Fruit fly (Drosophila melanogaster) whole organism, embryonic: ENCODE data around the gene mRpS18B.
A peak's percentile ranks its signal among the peaks of the same experiment; 100 is the strongest.

Experiments used
- BtbVII ChIP-seq: fragments of 200-800 bp; sonication (Bioruptor generic); optimal IDR thresholded peaks from 3 replicates; lab custom pipeline; 2017; ENCODE audit warnings: missing biosample characterization, mild to moderate bottlenecking, missing genetic modification characterization
- CG11247 ChIP-seq: fragments of 200-800 bp; sonication (Bioruptor generic); IDR thresholded peaks from 2 replicates; pipeline ENCODE4 v1.3.6; 2022; ENCODE audit warnings: missing biosample characterization, missing genetic modification characterization
- CG13624 ChIP-seq: fragments of 200-800 bp; sonication (Bioruptor generic); optimal IDR thresholded peaks from 2 replicates; lab custom pipeline; 2016; ENCODE audit warnings: missing biosample characterization, missing genetic modification characterization
- CG13775 ChIP-seq: fragments of 200-800 bp; sonication (Bioruptor generic); optimal IDR thresholded peaks from 3 replicates; lab custom pipeline; 2017; ENCODE audit warnings: missing biosample characterization, mild to moderate bottlenecking, missing genetic modification characterization
- CG16863 ChIP-seq: fragments of 200-800 bp; sonication (Bioruptor generic); optimal IDR thresholded peaks from 3 replicates; lab custom pipeline; 2016; ENCODE audit warnings: missing biosample characterization, missing genetic modification characterization
- CG17186 ChIP-seq: fragments of 200-800 bp; sonication (Bioruptor generic); optimal IDR thresholded peaks from 3 replicates; lab custom pipeline; 2017; ENCODE audit warnings: missing biosample characterization, missing genetic modification reagents, missing genetic modification characterization
- CG2120 ChIP-seq: fragments of 200-800 bp; sonication (Bioruptor generic); optimal IDR thresholded peaks from 3 replicates; lab custom pipeline; 2016; ENCODE audit warnings: missing biosample characterization, missing genetic modification characterization
- CG30020 ChIP-seq: fragments of 200-800 bp; optimal IDR thresholded peaks from 2 replicates; lab custom pipeline; 2019; ENCODE audit warnings: missing biosample characterization, mild to moderate bottlenecking, missing genetic modification characterization, moderate library complexity
- CG34376 ChIP-seq: fragments of 200-800 bp; sonication (Bioruptor generic); optimal IDR thresholded peaks from 2 replicates; lab custom pipeline; 2018; ENCODE audit warnings: missing biosample characterization, mild to moderate bottlenecking, missing genetic modification characterization
- CG3838 ChIP-seq: fragments of 200-800 bp; sonication (Bioruptor generic); optimal IDR thresholded peaks from 3 replicates; lab custom pipeline; 2016; ENCODE audit warnings: missing biosample characterization, missing genetic modification characterization
- CG6254 ChIP-seq: fragments of 200-800 bp; sonication (Bioruptor generic); optimal IDR thresholded peaks from 3 replicates; lab custom pipeline; 2017; ENCODE audit warnings: mild to moderate bottlenecking, missing biosample characterization, missing genetic modification reagents, missing genetic modification characterization
- CG6791 ChIP-seq: fragments of 200-800 bp; sonication (Bioruptor generic); IDR thresholded peaks from 3 replicates; pipeline ENCODE4 v1.3.6; 2022; ENCODE audit warnings: missing biosample characterization, missing genetic modification characterization; ENCODE audit not compliant: partially characterized antibody
- CG7372 ChIP-seq: fragments of 200-800 bp; sonication (Bioruptor generic); IDR thresholded peaks from 2 replicates; pipeline ENCODE4 v1.3.6; 2022; ENCODE audit warnings: missing biosample characterization, missing genetic modification characterization
- CG7963 ChIP-seq: fragments of 200-800 bp; sonication (Bioruptor generic); IDR thresholded peaks from 3 replicates; pipeline ENCODE4 v1.3.6; 2022; ENCODE audit warnings: missing biosample characterization, missing genetic modification characterization; ENCODE audit not compliant: partially characterized antibody
- D19A ChIP-seq: fragments of 200-800 bp; optimal IDR thresholded peaks from 3 replicates; lab custom pipeline; 2019; ENCODE audit warnings: missing biosample characterization, mild to moderate bottlenecking, missing genetic modification characterization, moderate library complexity
- Ets65A ChIP-seq: fragments of 200-800 bp; sonication (Bioruptor generic); peaks from one replicate; lab custom pipeline; 2016; ENCODE audit warnings: missing biosample characterization, missing genetic modification characterization
- GATAe ChIP-seq: fragments of 200-800 bp; sonication (Bioruptor generic); conservative IDR thresholded peaks from 2 replicates; pipeline ENCODE4 v1.3.6; 2022; ENCODE audit warnings: missing biosample characterization, missing genetic modification characterization
- Hr3 ChIP-seq: fragments of 200-800 bp; sonication (Bioruptor generic); optimal IDR thresholded peaks from 3 replicates; lab custom pipeline; 2016; ENCODE audit warnings: missing biosample characterization, missing genetic modification characterization
- Hr78 ChIP-seq, 2 experiments: fragments of 200-800 bp in 1 of 2; fragments of >200 bp in 1 of 2; sonication (Bioruptor generic) in 1 of 2; optimal IDR thresholded peaks; 2 replicates each; lab custom pipeline; 2017 to 2019; ENCODE audit warnings: missing biosample characterization in 2 of 2, missing genetic modification characterization in 2 of 2, mild to moderate bottlenecking in 1 of 2, moderate library complexity in 1 of 2
- MTF-1 ChIP-seq: fragments of 200-800 bp; sonication (Bioruptor generic); optimal IDR thresholded peaks from 2 replicates; lab custom pipeline; 2018; ENCODE audit warnings: missing biosample characterization, mild to moderate bottlenecking, missing genetic modification characterization, borderline replicate concordance
- Med ChIP-seq: fragments of 200-800 bp; sonication (Bioruptor generic); peaks from one replicate; lab custom pipeline; 2016; ENCODE audit warnings: missing biosample characterization, missing genetic modification characterization, mild to moderate bottlenecking, inconsistent platforms, moderate library complexity
- NFAT ChIP-seq: fragments of 200-800 bp; sonication (Bioruptor generic); IDR thresholded peaks from 2 replicates; pipeline ENCODE4 v1.3.6; 2022; ENCODE audit warnings: missing biosample characterization, missing genetic modification characterization
- Nf-YB ChIP-seq: fragments of 200-800 bp; sonication (Bioruptor generic); optimal IDR thresholded peaks from 3 replicates; lab custom pipeline; 2019; ENCODE audit warnings: missing biosample characterization, mild to moderate bottlenecking, missing genetic modification characterization, moderate library complexity
- Pdp1 ChIP-seq, 2 experiments: fragments of 200-800 bp; sonication (Bioruptor generic); optimal IDR thresholded peaks; 3 replicates each; lab custom pipeline; 2016; ENCODE audit warnings: missing biosample characterization in 2 of 2, missing genetic modification characterization in 2 of 2, mild to moderate bottlenecking in 1 of 2, moderate library complexity in 1 of 2
- Rfx ChIP-seq: fragments of 200-800 bp; sonication (Bioruptor generic); IDR thresholded peaks from 2 replicates; pipeline ENCODE4 v1.3.6; 2022; ENCODE audit warnings: missing biosample characterization, missing genetic modification characterization
- Xbp1 ChIP-seq: fragments of 200-800 bp; sonication (Bioruptor generic); optimal IDR thresholded peaks from 3 replicates; lab custom pipeline; 2016; ENCODE audit warnings: missing biosample characterization, mild to moderate bottlenecking, missing genetic modification characterization
- amos ChIP-seq: fragments of 200-800 bp; sonication (Bioruptor generic); IDR thresholded peaks from 2 replicates; pipeline ENCODE4 v1.3.6; 2022; ENCODE audit warnings: missing biosample characterization, missing genetic modification characterization; ENCODE audit not compliant: partially characterized antibody
- ato ChIP-seq: fragments of 200-800 bp; sonication (Bioruptor generic); IDR thresholded peaks from 2 replicates; pipeline ENCODE4 v1.3.6; 2022; ENCODE audit warnings: missing biosample characterization, missing genetic modification characterization; ENCODE audit not compliant: partially characterized antibody
- ci ChIP-seq: fragments of 200-800 bp; sonication (Bioruptor generic); IDR thresholded peaks from 3 replicates; pipeline ENCODE4 v1.3.6; 2022; ENCODE audit warnings: missing biosample characterization, missing genetic modification characterization
- crp ChIP-seq, 2 experiments: fragments of 200-800 bp; sonication (Bioruptor generic); optimal IDR thresholded peaks; 2 replicates in 1 of 2; 3 replicates in 1 of 2; lab custom pipeline; 2017; ENCODE audit warnings: missing biosample characterization in 2 of 2, missing genetic modification characterization in 2 of 2, mild to moderate bottlenecking in 1 of 2, moderate library complexity in 1 of 2
- dysf ChIP-seq: fragments of 200-800 bp; sonication (Bioruptor generic); IDR thresholded peaks from 3 replicates; pipeline ENCODE4 v1.3.6; 2022; ENCODE audit warnings: missing biosample characterization, missing genetic modification characterization
- exex ChIP-seq: fragments of 200-800 bp; sonication (Bioruptor generic); optimal IDR thresholded peaks from 4 replicates; lab custom pipeline; 2018; ENCODE audit warnings: missing biosample characterization, mild to moderate bottlenecking, missing genetic modification characterization, moderate library complexity
- fd3F ChIP-seq: fragments of 200-800 bp; sonication (Bioruptor generic); optimal IDR thresholded peaks from 2 replicates; lab custom pipeline; 2018; ENCODE audit warnings: missing biosample characterization, mild to moderate bottlenecking, missing genetic modification characterization, moderate library complexity
- fu2 ChIP-seq: fragments of 200-800 bp; sonication (Bioruptor generic); optimal IDR thresholded peaks from 2 replicates; lab custom pipeline; 2016; ENCODE audit warnings: missing biosample characterization, missing genetic modification characterization
- insv ChIP-seq, 2 experiments: fragments of 200-800 bp; sonication (Bioruptor generic); optimal IDR thresholded peaks; 3 replicates each; lab custom pipeline; 2016 to 2018; ENCODE audit warnings: missing biosample characterization in 2 of 2, missing genetic modification characterization in 2 of 2
- jumu ChIP-seq: fragments of 200-800 bp; sonication (Bioruptor generic); optimal IDR thresholded peaks from 3 replicates; lab custom pipeline; 2016; ENCODE audit warnings: missing biosample characterization, missing genetic modification characterization
- ken ChIP-seq: fragments of 200-800 bp; sonication (Bioruptor generic); IDR thresholded peaks from 3 replicates; pipeline ENCODE4 v1.3.6; 2022; ENCODE audit warnings: missing biosample characterization, missing genetic modification characterization
- klu ChIP-seq: fragments of 200-800 bp; sonication (Bioruptor generic); IDR thresholded peaks from 2 replicates; pipeline ENCODE4 v1.3.6; 2022; ENCODE audit warnings: missing biosample characterization, missing genetic modification characterization
- odd ChIP-seq: fragments of 200-800 bp; sonication (Bioruptor generic); optimal IDR thresholded peaks from 2 replicates; lab custom pipeline; 2017; ENCODE audit warnings: missing biosample characterization, mild to moderate bottlenecking, missing genetic modification characterization
- pfk ChIP-seq: fragments of 200-800 bp; sonication (Bioruptor generic); optimal IDR thresholded peaks from 2 replicates; lab custom pipeline; 2018; ENCODE audit warnings: missing biosample characterization, mild to moderate bottlenecking, missing genetic modification characterization, moderate library complexity
- phol ChIP-seq: fragments of 200-800 bp; sonication (Bioruptor generic); optimal IDR thresholded peaks from 3 replicates; lab custom pipeline; 2018; ENCODE audit warnings: missing biosample characterization, mild to moderate bottlenecking, missing genetic modification characterization, moderate library complexity
- pzg ChIP-seq: fragments of 200-800 bp; sonication (Bioruptor generic); optimal IDR thresholded peaks from 3 replicates; lab custom pipeline; 2018; ENCODE audit warnings: missing biosample characterization, mild to moderate bottlenecking, missing genetic modification characterization, moderate library complexity
- sc ChIP-seq, 3 experiments: fragments of >200 bp in 2 of 3; fragments of 200-800 bp in 1 of 3; sonication (Bioruptor generic) in 1 of 3; optimal IDR thresholded peaks; 2 replicates in 2 of 3; 3 replicates in 1 of 3; lab custom pipeline; 2017; ENCODE audit warnings: mild to moderate bottlenecking in 1 of 3, missing biosample characterization in 1 of 3, missing genetic modification characterization in 1 of 3, missing genetic modification reagents in 1 of 3
- toy ChIP-seq: fragments of 200-800 bp; sonication (Bioruptor generic); IDR thresholded peaks from 2 replicates; pipeline ENCODE4 v1.3.6; 2022; ENCODE audit warnings: missing biosample characterization, missing genetic modification characterization
- zen ChIP-seq: fragments of 200-800 bp; sonication (Bioruptor generic); optimal IDR thresholded peaks from 3 replicates; lab custom pipeline; 2018; ENCODE audit warnings: missing biosample characterization, mild to moderate bottlenecking, missing genetic modification characterization, moderate library complexity

The mRpS18B gene

dm6 chr2L:20069158-20070016 is 27.7 kb downstream of the mRpS18B start (continued):
- TF ChIP-seq GATAe (GFP tag; lab: Robert Waterston, UW) (0 out of 2 replicates have a peak, but pooled peaks have one; percentile 19), pfk (no peak), Med (peak; percentile 5), Nf-YB (GFP tag; lab: Kevin White, UChicago) (no peak)
- TF ChIP-seq, all 482 proteins: peak for 38

dm6 chr2L:20067928-20068327 is 29.1 kb downstream of the mRpS18B start:
- peak in 1 of 2 experiments; percentile 64 for TF ChIP-seq Hr78 (GFP tag; optimal IDR thresholded peaks at IDR 0.05; lab: Kevin White, UChicago)
- peak; percentile 19 for TF ChIP-seq CG34376
- no peak for TF ChIP-seq ato
- no peak for TF ChIP-seq CG6254 (GFP tag; lab: Kevin White, UChicago)
- TF ChIP-seq odd (GFP tag; lab: Kevin White, UChicago) = no peak
- no peak for TF ChIP-seq ken (GFP tag; lab: Robert Waterston, UW)
- TF ChIP-seq exex = peak; percentile 9
- TF ChIP-seq Pdp1 (GFP tag; optimal IDR thresholded peaks at IDR 0.05; lab: Kevin White, UChicago) = peak in 1 of 2 experiments; percentile 47
- TF ChIP-seq D19A (tag; lab: Kevin White, UChicago) = peak; percentile 39

- TF ChIP-seq toy (GFP tag; lab: Robert Waterston, UW) (no peak), ci (GFP tag; lab: Robert Waterston, UW) (0 out of 3 replicates have a peak, but pooled peaks have one; percentile 16), zen (tag; lab: Kevin White, UChicago) (peak; percentile 35), CG17186 (GFP tag; lab: Kevin White, UChicago) (peak; percentile 43), BtbVII (GFP tag; lab: Kevin White, UChicago) (no peak), sc (optimal IDR thresholded peaks at IDR 0.05; lab: Kevin White, UChicago) (no peak), sc (GFP tag; optimal IDR thresholded peaks at IDR 0.05; lab: Kevin White, UChicago) (no peak), Hr3 (no peak), CG13624 (GFP tag; lab: Kevin White, UChicago) (peak; percentile 35), CG30020 (tag; lab: Kevin White, UChicago) (no peak), CG3838 (GFP tag; lab: Kevin White, UChicago) (no peak), CG7963 (GFP tag; lab: Robert Waterston, UW) (no peak), CG16863 (no peak), klu (GFP tag; lab: Robert Waterston, UW) (no peak), fu2 (no peak), phol (peak; percentile 59), CG13775 (GFP tag; lab: Kevin White, UChicago) (no peak), CG11247 (GFP tag; lab: Robert Waterston, UW) (no peak), CG7372 (GFP tag; lab: Robert Waterston, UW) (no peak), amos (peak; percentile 46; the same call in 1 of the 2 replicates), CG2120 (GFP tag; lab: Kevin White, UChicago) (no peak), pzg (GFP tag; lab: Kevin White, UChicago) (peak; percentile 87), dysf (GFP tag; lab: Robert Waterston, UW) (no peak), fd3F (no peak), MTF-1 (GFP tag; lab: Kevin White, UChicago) (no peak), Ets65A (GFP tag; lab: Kevin White, UChicago) (peak; percentile 49), insv (GFP tag; optimal IDR thresholded peaks at IDR 0.05; lab: Kevin White, UChicago) (no peak), CG6791 (GFP tag; lab: Robert Waterston, UW) (peak; percentile 46; the same call in 1 of the 3 replicates), Rfx (GFP tag; lab: Robert Waterston, UW) (no peak), jumu (GFP tag; lab: Kevin White, UChicago) (no peak), Xbp1 (no peak), NFAT (GFP tag; lab: Robert Waterston, UW) (no peak), crp (GFP tag; optimal IDR thresholded peaks at IDR 0.05; lab: Kevin White, UChicago) (peak in 1 of 2 experiments; percentile 12)
Measured at dm6 chr2L:20066233-20066650, 30.8 kb downstream of the mRpS18B start, which contains the start of gene bwa. Gene bwa, plus strand, starts transcription at chr2L:20066391.
